Worm (Caenorhabditis elegans) whole organism, early embryonic: ENCODE results near the gene T23G4.2.

ENCODE experiments used
- aly-1 ChIP-seq: sonication (generic microtip); optimal IDR thresholded peaks from 2 replicates; lab custom pipeline; 2016; ENCODE audit warnings: missing genetic modification characterization, missing compliant biosample characterization
- ama-1 ChIP-seq: fragments of 150-350 bp; optimal IDR thresholded peaks from 2 replicates; lab custom pipeline; 2014
- ceh-36 ChIP-seq: sonication (generic microtip); optimal IDR thresholded peaks from 2 replicates; lab custom pipeline; 2016; ENCODE audit warnings: missing genetic modification characterization, inconsistent platforms, missing compliant biosample characterization
- ets-7 ChIP-seq: sonication (generic microtip); optimal IDR thresholded peaks from 2 replicates; lab custom pipeline; 2016; ENCODE audit warnings: missing genotype, missing genetic modification characterization, missing compliant biosample characterization
- flt-1 ChIP-seq: fragments of 200-800 bp; sonication (Bioruptor generic); IDR thresholded peaks from 2 replicates; pipeline ENCODE4 v1.3.6; 2022; ENCODE audit warnings: missing genetic modification characterization, missing compliant biosample characterization
- scrt-1 ChIP-seq: fragments of 200-800 bp; sonication (Bioruptor generic); IDR thresholded peaks from 2 replicates; pipeline ENCODE4 v1.3.6; 2022; ENCODE audit warnings: missing genetic modification characterization, missing compliant biosample characterization
- tbx-37 ChIP-seq: fragments of 200-800 bp; sonication (Bioruptor generic); conservative IDR thresholded peaks from 2 replicates; pipeline ENCODE4 v1.3.6; 2022; ENCODE audit warnings: missing genetic modification reagents, missing genetic modification characterization, missing compliant biosample characterization

DNA sequence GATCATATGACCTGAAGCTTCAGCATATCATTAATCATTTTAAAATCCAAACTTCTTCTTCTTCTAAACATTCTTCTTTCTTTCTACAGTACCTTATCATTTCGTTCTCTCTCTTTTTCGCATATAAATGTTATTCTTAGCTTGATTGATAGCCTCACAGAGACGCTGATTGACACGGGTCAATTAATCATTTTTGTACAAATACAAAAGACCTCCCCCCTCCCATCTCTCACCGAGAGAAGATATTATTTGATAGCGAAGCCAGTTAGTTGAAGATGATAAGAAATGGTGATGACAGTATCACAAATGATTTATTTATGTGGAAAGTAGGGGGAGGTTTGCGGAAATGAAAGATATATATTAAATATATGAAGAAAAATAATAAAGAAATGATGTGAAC, 6.6 kb downstream of the T23G4.2 start:
- TF ChIP-seq scrt-1 (GFP tag; lab: Robert Waterston, UW) (no peak), aly-1 (no peak), flt-1 (GFP tag; lab: Robert Waterston, UW) (no peak), ama-1 (lab: Kevin White, UChicago) (no peak), tbx-37 (GFP tag; lab: Robert Waterston, UW) (no peak), ets-7 (tag; lab: Kevin White, UChicago) (no peak), ceh-36 (no peak)
